Worm (Caenorhabditis elegans) whole organism, L3 larva: Measurements from ENCODE around the gene ZK938.1.

Experiments
- elt-1 ChIP-seq: fragments of 150-350 bp; optimal IDR thresholded peaks from 2 replicates; lab custom pipeline; 2014; ENCODE audit warnings: missing biosample characterization, missing genetic modification characterization
- nhr-28 ChIP-seq: fragments of 150-350 bp; optimal IDR thresholded peaks from 2 replicates; lab custom pipeline; 2014; ENCODE audit warnings: missing biosample characterization, missing genetic modification characterization
- ztf-11 ChIP-seq: fragments of 150-350 bp; optimal IDR thresholded peaks from 2 replicates; lab custom pipeline; 2014; ENCODE audit warnings: missing biosample characterization, missing genetic modification characterization

ce11 chrII:9833855-9834254, 4.6 kb downstream of the ZK938.1 start, which contains the start of gene ZK938.3:
- TF ChIP-seq nhr-28 (no peak), ztf-11 (tag; lab: Kevin White, UChicago) (no peak), elt-1 (tag; lab: Kevin White, UChicago) (no peak)
